Fruit fly (Drosophila melanogaster) whole organism, embryonic: ENCODE data around the gene Plc21C.

ENCODE experiments used
- Ada2b ChIP-seq: fragments of 200-800 bp; sonication (Bioruptor generic); IDR thresholded peaks from 2 replicates; pipeline ENCODE4 v1.3.6; 2022; ENCODE audit warnings: missing biosample characterization, missing genetic modification characterization
- Atf-2 ChIP-seq: fragments of 200-800 bp; sonication (Bioruptor generic); optimal IDR thresholded peaks from 2 replicates; lab custom pipeline; 2016; ENCODE audit warnings: missing biosample characterization, missing genetic modification characterization
- Blimp-1 ChIP-seq: fragments of 200-800 bp; sonication (Bioruptor generic); optimal IDR thresholded peaks from 3 replicates; lab custom pipeline; 2018; ENCODE audit warnings: missing biosample characterization, missing genetic modification characterization, mild to moderate bottlenecking, moderate library complexity, missing genetic modification reagents
- CG10274 ChIP-seq: fragments of 200-800 bp; sonication (Bioruptor generic); optimal IDR thresholded peaks from 3 replicates; lab custom pipeline; 2017; ENCODE audit warnings: missing biosample characterization, mild to moderate bottlenecking, missing genetic modification characterization
- CG10565 ChIP-seq: fragments of 200-800 bp; sonication (Bioruptor generic); optimal IDR thresholded peaks from 3 replicates; lab custom pipeline; 2016; ENCODE audit warnings: missing biosample characterization, mild to moderate bottlenecking, missing genetic modification characterization
- CG11504 ChIP-seq: fragments of 200-800 bp; sonication (Bioruptor generic); optimal IDR thresholded peaks from 3 replicates; lab custom pipeline; 2019; ENCODE audit warnings: missing biosample characterization, mild to moderate bottlenecking, missing genetic modification characterization, moderate library complexity
- CG12071 ChIP-seq: fragments of 200-800 bp; sonication (Bioruptor generic); optimal IDR thresholded peaks from 3 replicates; lab custom pipeline; 2018; ENCODE audit warnings: missing biosample characterization, mild to moderate bottlenecking, missing genetic modification characterization
- CG12659 ChIP-seq: fragments of 200-800 bp; sonication (Bioruptor generic); optimal IDR thresholded peaks from 3 replicates; lab custom pipeline; 2017; ENCODE audit warnings: mild to moderate bottlenecking, missing biosample characterization, missing genetic modification reagents, missing genetic modification characterization
- CG14667 ChIP-seq: fragments of 200-800 bp; sonication (Bioruptor generic); IDR thresholded peaks from 2 replicates; pipeline ENCODE4 v1.3.6; 2022; ENCODE audit warnings: missing biosample characterization, missing genetic modification characterization
- CG14965 ChIP-seq: fragments of 200-800 bp; sonication (Bioruptor generic); optimal IDR thresholded peaks from 2 replicates; lab custom pipeline; 2016; ENCODE audit warnings: missing biosample characterization, missing genetic modification characterization, borderline replicate concordance
- CG1603 ChIP-seq: fragments of 200-800 bp; sonication (Bioruptor generic); optimal IDR thresholded peaks from 2 replicates; lab custom pipeline; 2019; ENCODE audit warnings: missing biosample characterization, mild to moderate bottlenecking, missing genetic modification characterization, moderate library complexity
- CG17328 ChIP-seq: fragments of 200-800 bp; sonication (Bioruptor generic); IDR thresholded peaks from 2 replicates; pipeline ENCODE4 v1.3.6; 2022; ENCODE audit warnings: missing biosample characterization, missing genetic modification characterization
- CG17568 ChIP-seq: fragments of 200-800 bp; sonication (Bioruptor generic); optimal IDR thresholded peaks from 2 replicates; lab custom pipeline; 2018; ENCODE audit warnings: missing biosample characterization, mild to moderate bottlenecking, missing genetic modification characterization, moderate library complexity
- CG2129 ChIP-seq: fragments of 200-800 bp; sonication (Bioruptor generic); IDR thresholded peaks from 2 replicates; pipeline ENCODE4 v1.3.6; 2022; ENCODE audit warnings: missing biosample characterization, missing genetic modification characterization; ENCODE audit not compliant: partially characterized antibody
- CG2712 ChIP-seq: fragments of 200-800 bp; optimal IDR thresholded peaks from 3 replicates; lab custom pipeline; 2019; ENCODE audit warnings: missing biosample characterization, mild to moderate bottlenecking, missing genetic modification characterization, moderate library complexity
- CG2875 ChIP-seq: fragments of 200-800 bp; sonication (Bioruptor generic); optimal IDR thresholded peaks from 2 replicates; lab custom pipeline; 2017; ENCODE audit warnings: missing biosample characterization, mild to moderate bottlenecking, missing genetic modification characterization, missing genetic modification reagents
- CG3065 ChIP-seq: fragments of 200-800 bp; sonication (Bioruptor generic); optimal IDR thresholded peaks from 2 replicates; lab custom pipeline; 2016; ENCODE audit warnings: missing biosample characterization, missing genetic modification characterization
- CG31441 ChIP-seq: fragments of 200-800 bp; sonication (Bioruptor generic); IDR thresholded peaks from 2 replicates; pipeline ENCODE4 v1.3.6; 2022; ENCODE audit warnings: missing biosample characterization, missing genetic modification characterization
- CG6689 ChIP-seq: fragments of 200-800 bp; sonication (Bioruptor generic); IDR thresholded peaks from 2 replicates; pipeline ENCODE4 v1.3.6; 2022; ENCODE audit warnings: missing biosample characterization, missing genetic modification characterization
- CG7987 ChIP-seq: fragments of 200-800 bp; sonication (Bioruptor generic); optimal IDR thresholded peaks from 2 replicates; lab custom pipeline; 2018; ENCODE audit warnings: missing biosample characterization, mild to moderate bottlenecking, missing genetic modification characterization, moderate library complexity
- CG8281 ChIP-seq: fragments of 200-800 bp; sonication (Bioruptor generic); optimal IDR thresholded peaks from 2 replicates; lab custom pipeline; 2018; ENCODE audit warnings: missing biosample characterization, mild to moderate bottlenecking, missing genetic modification characterization, moderate library complexity
- Drgx ChIP-seq: fragments of 200-800 bp; sonication (Bioruptor generic); IDR thresholded peaks from 2 replicates; pipeline ENCODE4 v1.3.6; 2022; ENCODE audit warnings: missing biosample characterization, missing genetic modification characterization
- E2f1 ChIP-seq: fragments of 200-800 bp; sonication (Bioruptor generic); IDR thresholded peaks from 2 replicates; pipeline ENCODE4 v1.3.6; 2022; ENCODE audit warnings: missing biosample characterization, missing genetic modification characterization
- Ets97D ChIP-seq: fragments of 200-800 bp; sonication (Bioruptor generic); optimal IDR thresholded peaks from 3 replicates; lab custom pipeline; 2016; ENCODE audit warnings: missing biosample characterization, missing genetic modification characterization
- MESR4 ChIP-seq: fragments of 200-800 bp; sonication (Bioruptor generic); optimal IDR thresholded peaks from 2 replicates; lab custom pipeline; 2018; ENCODE audit warnings: missing biosample characterization, mild to moderate bottlenecking, missing genetic modification characterization, moderate library complexity
- Med ChIP-seq: fragments of 200-800 bp; sonication (Bioruptor generic); peaks from one replicate; lab custom pipeline; 2016; ENCODE audit warnings: missing biosample characterization, missing genetic modification characterization, mild to moderate bottlenecking, inconsistent platforms, moderate library complexity
- NC2β ChIP-seq: fragments of 200-800 bp; sonication (Bioruptor generic); optimal IDR thresholded peaks from 2 replicates; lab custom pipeline; 2016; ENCODE audit warnings: missing biosample characterization, missing genetic modification characterization
- Oli ChIP-seq: fragments of 200-800 bp; sonication (Bioruptor generic); optimal IDR thresholded peaks from 2 replicates; lab custom pipeline; 2018; ENCODE audit warnings: missing biosample characterization, mild to moderate bottlenecking, missing genetic modification characterization, moderate library complexity
- Sox100B ChIP-seq: fragments of 200-800 bp; sonication (Bioruptor generic); optimal IDR thresholded peaks from 3 replicates; lab custom pipeline; 2018; ENCODE audit warnings: missing biosample characterization, mild to moderate bottlenecking, missing genetic modification characterization
- Sox102F ChIP-seq: fragments of 200-800 bp; sonication (Bioruptor generic); optimal IDR thresholded peaks from 2 replicates; lab custom pipeline; 2018; ENCODE audit warnings: missing biosample characterization, mild to moderate bottlenecking, missing genetic modification characterization, moderate library complexity
- ara ChIP-seq: fragments of 200-800 bp; sonication (Bioruptor generic); IDR thresholded peaks from 2 replicates; pipeline ENCODE4 v1.3.6; 2022; ENCODE audit warnings: missing biosample characterization, missing genetic modification characterization
- az2 ChIP-seq: fragments of 200-800 bp; sonication (Bioruptor generic); optimal IDR thresholded peaks from 3 replicates; lab custom pipeline; 2016; ENCODE audit warnings: missing biosample characterization, missing genetic modification characterization
- bsh ChIP-seq, 2 experiments: fragments of 200-800 bp; sonication (Bioruptor generic); optimal IDR thresholded peaks; 2 replicates each; lab custom pipeline; 2017 to 2018; ENCODE audit warnings: mild to moderate bottlenecking in 2 of 2, missing biosample characterization in 2 of 2, missing genetic modification characterization in 2 of 2, moderate library complexity in 1 of 2
- chif ChIP-seq, 2 experiments: fragments of 200-800 bp; sonication (Bioruptor generic); optimal IDR thresholded peaks; 3 replicates each; lab custom pipeline; 2016; ENCODE audit warnings: missing biosample characterization in 2 of 2, missing genetic modification characterization in 2 of 2
- dmrt11E ChIP-seq: fragments of 200-800 bp; sonication (Bioruptor generic); optimal IDR thresholded peaks from 3 replicates; lab custom pipeline; 2018; ENCODE audit warnings: missing biosample characterization, mild to moderate bottlenecking, missing genetic modification characterization, moderate library complexity
- dysf ChIP-seq: fragments of 200-800 bp; sonication (Bioruptor generic); IDR thresholded peaks from 3 replicates; pipeline ENCODE4 v1.3.6; 2022; ENCODE audit warnings: missing biosample characterization, missing genetic modification characterization
- exex ChIP-seq: fragments of 200-800 bp; sonication (Bioruptor generic); optimal IDR thresholded peaks from 4 replicates; lab custom pipeline; 2018; ENCODE audit warnings: missing biosample characterization, mild to moderate bottlenecking, missing genetic modification characterization, moderate library complexity
- gem ChIP-seq: fragments of 200-800 bp; sonication (Bioruptor generic); optimal IDR thresholded peaks from 2 replicates; lab custom pipeline; 2019; ENCODE audit warnings: missing biosample characterization, mild to moderate bottlenecking, missing genetic modification characterization, moderate library complexity
- nmo ChIP-seq: fragments of 200-800 bp; sonication (Bioruptor generic); optimal IDR thresholded peaks from 2 replicates; lab custom pipeline; 2018; ENCODE audit warnings: missing biosample characterization, mild to moderate bottlenecking, missing genetic modification characterization, moderate library complexity
- nom ChIP-seq: fragments of 200-800 bp; sonication (Bioruptor generic); optimal IDR thresholded peaks from 2 replicates; lab custom pipeline; 2017; ENCODE audit warnings: missing biosample characterization, missing genetic modification characterization, mild to moderate bottlenecking, moderate library complexity, missing genetic modification reagents
- odd ChIP-seq: fragments of 200-800 bp; sonication (Bioruptor generic); optimal IDR thresholded peaks from 2 replicates; lab custom pipeline; 2017; ENCODE audit warnings: missing biosample characterization, mild to moderate bottlenecking, missing genetic modification characterization
- p53 ChIP-seq: fragments of 200-800 bp; sonication (Bioruptor generic); optimal IDR thresholded peaks from 2 replicates; lab custom pipeline; 2016; ENCODE audit warnings: missing biosample characterization, missing genetic modification characterization
- peb ChIP-seq: fragments of 200-800 bp; sonication (Bioruptor generic); IDR thresholded peaks from 2 replicates; pipeline ENCODE4 v1.3.6; 2022; ENCODE audit warnings: missing biosample characterization, missing genetic modification characterization
- phol ChIP-seq: fragments of 200-800 bp; sonication (Bioruptor generic); optimal IDR thresholded peaks from 3 replicates; lab custom pipeline; 2018; ENCODE audit warnings: missing biosample characterization, mild to moderate bottlenecking, missing genetic modification characterization, moderate library complexity
- prd ChIP-seq, 3 experiments: fragments of >200 bp in 2 of 3; fragments of 200-800 bp in 1 of 3; sonication (Bioruptor generic) in 1 of 3; optimal IDR thresholded peaks in 2 of 3; IDR thresholded peaks in 1 of 3; 2 replicates in 2 of 3; 3 replicates in 1 of 3; pipeline versions ENCODE4 v1.3.6 to Lab custom; 2017 to 2022; ENCODE audit warnings: missing biosample characterization in 1 of 3, missing genetic modification characterization in 1 of 3
- sens ChIP-seq: fragments of 200-800 bp; sonication (Bioruptor generic); peaks from one replicate; lab custom pipeline; 2016; ENCODE audit warnings: missing biosample characterization, missing genetic modification characterization
- zfh1 ChIP-seq: fragments of 200-800 bp; sonication (Bioruptor generic); IDR thresholded peaks from 3 replicates; pipeline ENCODE4 v1.3.6; 2022; ENCODE audit warnings: missing biosample characterization, missing genetic modification characterization
- zfh2 ChIP-seq: fragments of 200-800 bp; sonication (Bioruptor generic); optimal IDR thresholded peaks from 2 replicates; lab custom pipeline; 2016; ENCODE audit warnings: missing biosample characterization, missing genetic modification characterization

Gene Plc21C

DNA sequence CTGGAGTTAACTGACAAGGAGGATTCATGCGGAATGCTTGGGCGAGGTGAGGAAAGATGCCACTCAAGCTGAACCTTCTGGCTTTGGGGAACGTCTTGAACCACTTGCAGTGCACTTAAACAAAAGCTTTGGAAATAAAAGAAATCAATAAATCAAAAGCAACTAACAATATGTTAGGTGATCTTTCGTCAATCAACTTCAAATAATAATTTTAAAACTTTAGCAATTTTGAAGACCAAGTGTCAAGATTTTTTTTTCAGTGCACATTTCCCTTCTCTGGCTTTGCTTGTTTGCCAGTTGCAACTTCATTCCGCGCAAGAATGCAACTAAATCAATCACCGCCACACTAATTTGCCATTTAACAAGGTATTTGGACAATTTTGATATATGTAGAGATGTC lies 77.1 kb downstream of the Plc21C start (continued):
- TF ChIP-seq phol (tag; lab: Kevin White, UChicago) (peak; percentile 41), CG10274 (GFP tag; lab: Kevin White, UChicago) (no peak), CG31441 (GFP tag; lab: Robert Waterston, UW) (0 out of 2 replicates have a peak, but pooled peaks have one; percentile 9), CG10565 (GFP tag; lab: Kevin White, UChicago) (no peak), CG2712 (peak; percentile 44), chif (GFP tag; optimal IDR thresholded peaks at IDR 0.05; lab: Kevin White, UChicago) (peak in 1 of 2 experiments; percentile 6), CG12659 (GFP tag; lab: Kevin White, UChicago) (no peak), Drgx (GFP tag; lab: Robert Waterston, UW) (peak; percentile 18; the same call in 1 of the 2 replicates), CG2875 (no peak), p53 (GFP tag; lab: Kevin White, UChicago) (no peak), E2f1 (GFP tag; lab: Robert Waterston, UW) (no peak), CG14667 (GFP tag; lab: Robert Waterston, UW) (peak; percentile 27; the same call in 1 of the 2 replicates), dmrt11E (tag; lab: Kevin White, UChicago) (peak; percentile 40), CG17328 (GFP tag; lab: Robert Waterston, UW) (peak; percentile 54), CG2129 (no peak), CG7987 (no peak), Atf-2 (no peak), bsh (GFP tag; optimal IDR thresholded peaks at IDR 0.05; lab: Kevin White, UChicago) (peak; percentile 13 to 47), zfh1 (0 out of 3 replicates have a peak, but pooled peaks have one; percentile 14), CG6689 (GFP tag; lab: Robert Waterston, UW) (peak; percentile 48; the same call in 1 of the 2 replicates), CG14965 (no peak), sens (GFP tag; lab: Kevin White, UChicago) (peak; percentile 78), Med (GFP tag; lab: Kevin White, UChicago) (peak; percentile 44), az2 (GFP tag; lab: Kevin White, UChicago) (peak; percentile 8), Blimp-1 (GFP tag; lab: Kevin White, UChicago) (peak; percentile 35), prd (optimal IDR thresholded peaks at IDR 0.05; lab: Kevin White, UChicago) (no peak), prd (GFP tag; IDR thresholded peaks at IDR 0.05; lab: Robert Waterston, UW) (peak; percentile 53; the same call in 1 of the 3 replicates), nmo (GFP tag; lab: Kevin White, UChicago) (peak; percentile 10), gem (tag; lab: Kevin White, UChicago) (peak; percentile 45), peb (GFP tag; lab: Robert Waterston, UW) (0 out of 2 replicates have a peak, but pooled peaks have one; percentile 14), odd (no peak), CG12071 (no peak), Sox100B (no peak), zfh2 (GFP tag; lab: Kevin White, UChicago) (no peak), CG3065 (GFP tag; lab: Kevin White, UChicago) (no peak), NC2β (no peak), Ada2b (peak; percentile 26; the same call in 1 of the 2 replicates), exex (tag; lab: Kevin White, UChicago) (no peak), CG8281 (no peak), dysf (peak; percentile 33; the same call in 1 of the 3 replicates), ara (peak; percentile 53; the same call in 1 of the 2 replicates), Oli (peak; percentile 5), nom (GFP tag; lab: Kevin White, UChicago) (peak; percentile 1), Ets97D (no peak), MESR4 (GFP tag; lab: Kevin White, UChicago) (no peak), CG1603 (tag; lab: Kevin White, UChicago) (peak; percentile 4), CG11504 (tag; lab: Kevin White, UChicago) (no peak), Sox102F (GFP tag; lab: Kevin White, UChicago) (peak; percentile 25), CG17568 (GFP tag; lab: Kevin White, UChicago) (no peak)
